Worm (Caenorhabditis elegans): Measurements from ENCODE around the gene M03E7.1.
A peak's percentile ranks its signal among the peaks of the same experiment; 100 is the strongest.

Gene M03E7.1

ce11 chrV:5644171-5644570 is 22.7 kb downstream of the M03E7.1 start, which contains the start of gene srx-117:
Gene srx-117 (plus strand): TSS chrV:5644471.
- no peak for TF ChIP-seq M03D4.4 (tag; optimal IDR thresholded peaks at IDR 0.05)
- no peak for TF ChIP-seq zip-8 (tag; optimal IDR thresholded peaks at IDR 0.05)
- no peak for TF ChIP-seq mab-5 (tag; optimal IDR thresholded peaks at IDR 0.05)
- no peak for TF ChIP-seq cnd-1 (tag; optimal IDR thresholded peaks at IDR 0.05)
- TF ChIP-seq unc-120 (tag; optimal IDR thresholded peaks at IDR 0.05; ENCODE audit: poor library complexity, severe bottlenecking) = no peak
- no peak for TF ChIP-seq bed-3 (GFP tag; optimal IDR thresholded peaks at IDR 0.05)
- no peak for TF ChIP-seq ceh-43 (GFP tag; optimal IDR thresholded peaks at IDR 0.05)
- no peak for TF ChIP-seq lin-13 (tag; optimal IDR thresholded peaks at IDR 0.05)
- TF ChIP-seq mep-1 (tag; optimal IDR thresholded peaks at IDR 0.05) = no peak
- TF ChIP-seq snpc-4 (tag; optimal IDR thresholded peaks at IDR 0.05) = no peak
- no peak for TF ChIP-seq ham-2 (GFP tag; optimal IDR thresholded peaks at IDR 0.05)
- no peak for TF ChIP-seq nhr-12 (tag; optimal IDR thresholded peaks at IDR 0.05)
- TF ChIP-seq elt-1 (tag; optimal IDR thresholded peaks at IDR 0.05; ENCODE audit: borderline replicate concordance, insufficient read depth) = no peak
- TF ChIP-seq lin-32 (GFP tag; optimal IDR thresholded peaks at IDR 0.05) = no peak
- no peak for TF ChIP-seq drap-1 (GFP tag; optimal IDR thresholded peaks at IDR 0.05)
- TF ChIP-seq hlh-1 (tag; optimal IDR thresholded peaks at IDR 0.05) = no peak
- TF ChIP-seq ceh-39 (tag; optimal IDR thresholded peaks at IDR 0.05) = no peak
- no peak for TF ChIP-seq flh-1 (GFP tag; optimal IDR thresholded peaks at IDR 0.05)

ce11 chrV:5647359-5647758 is 25.9 kb downstream of the M03E7.1 start, which contains the start of gene C14C11.4:
Gene C14C11.4 (plus strand): TSS chrV:5647610.
- no peak for TF ChIP-seq drap-1 (GFP tag; optimal IDR thresholded peaks at IDR 0.05)
- no peak for TF ChIP-seq unc-120 (tag; optimal IDR thresholded peaks at IDR 0.05; ENCODE audit: poor library complexity, severe bottlenecking)
- TF ChIP-seq mls-2 (tag; optimal IDR thresholded peaks at IDR 0.05) = no peak
- no peak for TF ChIP-seq blmp-1 (tag; optimal IDR thresholded peaks at IDR 0.05)
- no peak for TF ChIP-seq snpc-4 (tag; optimal IDR thresholded peaks at IDR 0.05)
- no peak for TF ChIP-seq hlh-1 (tag; optimal IDR thresholded peaks at IDR 0.05)
- TF ChIP-seq lsy-2 (tag; optimal IDR thresholded peaks at IDR 0.05) = no peak
- no peak for TF ChIP-seq ceh-39 (tag; optimal IDR thresholded peaks at IDR 0.05)
- no peak for TF ChIP-seq ceh-43 (GFP tag; optimal IDR thresholded peaks at IDR 0.05)
- no peak for TF ChIP-seq nhr-12 (tag; optimal IDR thresholded peaks at IDR 0.05)
- TF ChIP-seq ces-1 (GFP tag; optimal IDR thresholded peaks at IDR 0.05) = no peak
- TF ChIP-seq lin-13 (tag; optimal IDR thresholded peaks at IDR 0.05) = no peak
- TF ChIP-seq elt-1 (tag; optimal IDR thresholded peaks at IDR 0.05; ENCODE audit: borderline replicate concordance, insufficient read depth) = no peak
- TF ChIP-seq cnd-1 (tag; optimal IDR thresholded peaks at IDR 0.05) = no peak
- TF ChIP-seq tbx-8 (GFP tag; optimal IDR thresholded peaks at IDR 0.05) = no peak
- no peak for TF ChIP-seq nhr-76 (tag; optimal IDR thresholded peaks at IDR 0.05)
- TF ChIP-seq mab-5 (tag; optimal IDR thresholded peaks at IDR 0.05) = no peak
- TF ChIP-seq ham-2 (GFP tag; optimal IDR thresholded peaks at IDR 0.05) = no peak
- TF ChIP-seq ztf-11 (tag; optimal IDR thresholded peaks at IDR 0.05) = no peak

ce11 chrV:5651905-5652304 is 30.4 kb downstream of the M03E7.1 start:
- TF ChIP-seq ces-1 (GFP tag; optimal IDR thresholded peaks at IDR 0.05) (peak; percentile 3), mab-5 (tag; optimal IDR thresholded peaks at IDR 0.05) (no peak)

- no peak for TF ChIP-seq mab-5 (tag; optimal IDR thresholded peaks at IDR 0.05)
- TF ChIP-seq tbx-8 (GFP tag; optimal IDR thresholded peaks at IDR 0.05) = no peak
- TF ChIP-seq ceh-39 (tag; optimal IDR thresholded peaks at IDR 0.05) = no peak
- no peak for TF ChIP-seq nhr-2 (tag; optimal IDR thresholded peaks at IDR 0.05)
- TF ChIP-seq nhr-28 (tag; optimal IDR thresholded peaks at IDR 0.05) = no peak
- no peak for TF ChIP-seq lsy-2 (tag; optimal IDR thresholded peaks at IDR 0.05)
- no peak for TF ChIP-seq sem-2 (GFP tag; optimal IDR thresholded peaks at IDR 0.05)
- no peak for TF ChIP-seq flh-1 (GFP tag; optimal IDR thresholded peaks at IDR 0.05)
- TF ChIP-seq unc-120 (tag; optimal IDR thresholded peaks at IDR 0.05; ENCODE audit: poor library complexity, severe bottlenecking) = no peak
- no peak for TF ChIP-seq mls-2 (tag; optimal IDR thresholded peaks at IDR 0.05)
- no peak for TF ChIP-seq lin-13 (tag; optimal IDR thresholded peaks at IDR 0.05)
- no peak for TF ChIP-seq elt-3 (tag; optimal IDR thresholded peaks at IDR 0.05)
- no peak for TF ChIP-seq nhr-237 (tag; optimal IDR thresholded peaks at IDR 0.05)
- no peak for TF ChIP-seq elt-1 (tag; optimal IDR thresholded peaks at IDR 0.05; ENCODE audit: borderline replicate concordance, insufficient read depth)
- no peak for TF ChIP-seq unc-39 (tag; optimal IDR thresholded peaks at IDR 0.05)
- TF ChIP-seq unc-62 (GFP tag; optimal IDR thresholded peaks at IDR 0.05) = no peak
- TF ChIP-seq nhr-12 (tag; optimal IDR thresholded peaks at IDR 0.05) = no peak
- TF ChIP-seq sptf-1 (tag; optimal IDR thresholded peaks at IDR 0.05) = no peak
- TF ChIP-seq ceh-43 (GFP tag; optimal IDR thresholded peaks at IDR 0.05) = no peak
- TF ChIP-seq ham-2 (GFP tag; optimal IDR thresholded peaks at IDR 0.05) = no peak
Measured at ce11 chrV:5653990-5654499, 32.6 kb downstream of the M03E7.1 start, which contains the start of gene hex-2. Gene hex-2 (plus strand): TSS chrV:5654449.
